Worm (Caenorhabditis elegans): ENCODE data around the gene fut-6.
A peak's percentile ranks its signal among the peaks of the same experiment; 100 is the strongest.

fut-6 gene

DNA sequence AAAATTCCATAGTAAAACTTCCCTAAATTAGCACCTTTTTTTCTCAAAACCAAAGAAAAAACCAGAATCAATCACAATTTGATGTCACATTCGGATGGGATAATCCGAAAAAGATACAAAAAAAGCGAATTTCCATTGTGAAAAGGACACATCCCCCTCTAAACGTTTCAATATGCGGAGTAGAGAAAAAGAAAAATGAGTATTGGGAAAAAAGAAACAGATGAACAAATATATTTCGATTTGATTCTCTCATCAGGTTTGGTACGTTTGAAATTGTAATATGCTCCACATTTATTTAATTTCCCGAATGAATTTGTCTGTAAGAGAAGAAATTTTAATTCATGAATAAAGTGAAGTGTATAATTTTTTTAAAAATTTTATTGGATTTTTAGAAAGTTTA, 2.5 kb upstream of the fut-6 start:
- TF ChIP-seq lin-13 (GFP tag; optimal IDR thresholded peaks at IDR 0.05) (no peak), nhr-25 (tag; optimal IDR thresholded peaks at IDR 0.05) (no peak), ztf-4 (tag; optimal IDR thresholded peaks at IDR 0.05) (no peak), nhr-77 (tag; optimal IDR thresholded peaks at IDR 0.05) (no peak)

- TF ChIP-seq ztf-1 (GFP tag; conservative IDR thresholded peaks at IDR 0.05): no peak
- TF ChIP-seq fos-1 (tag; optimal IDR thresholded peaks at IDR 0.05): peak; percentile 49
Observed at ce11 chrII:4657370-4657769, 1.6 kb upstream of the fut-6 start.

ce11 chrII:4650072-4650471, 5.7 kb downstream of the fut-6 start:
- TF ChIP-seq ztf-1 (GFP tag; conservative IDR thresholded peaks at IDR 0.05): no peak
- no peak for TF ChIP-seq fos-1 (tag; optimal IDR thresholded peaks at IDR 0.05)
- TF ChIP-seq nhr-237 (tag; optimal IDR thresholded peaks at IDR 0.05): no peak
- TF ChIP-seq ama-1 (optimal IDR thresholded peaks at IDR 0.05): no peak
- no peak for TF ChIP-seq ztf-4 (tag; optimal IDR thresholded peaks at IDR 0.05)
- TF ChIP-seq lin-39 (tag; optimal IDR thresholded peaks at IDR 0.05): no peak
- TF ChIP-seq nhr-129 (tag; optimal IDR thresholded peaks at IDR 0.05): no peak
- TF ChIP-seq elt-3 (tag; optimal IDR thresholded peaks at IDR 0.05): no peak
- TF ChIP-seq ZK546.5 (tag; optimal IDR thresholded peaks at IDR 0.05): no peak
- TF ChIP-seq sem-4 (tag; optimal IDR thresholded peaks at IDR 0.05): no peak
- TF ChIP-seq nhr-10 (tag; optimal IDR thresholded peaks at IDR 0.05): no peak
- TF ChIP-seq nhr-12 (tag; optimal IDR thresholded peaks at IDR 0.05): no peak
- no peak for TF ChIP-seq nhr-21 (tag; optimal IDR thresholded peaks at IDR 0.05)
- TF ChIP-seq ceh-16 (tag; optimal IDR thresholded peaks at IDR 0.05): no peak
- no peak for TF ChIP-seq peb-1 (tag; optimal IDR thresholded peaks at IDR 0.05)
- TF ChIP-seq mab-5 (tag; optimal IDR thresholded peaks at IDR 0.05): no peak
- no peak for TF ChIP-seq unc-55 (GFP tag; optimal IDR thresholded peaks at IDR 0.05)
- TF ChIP-seq unc-62 (GFP tag; optimal IDR thresholded peaks at IDR 0.05): no peak
- TF ChIP-seq nhr-25 (tag; optimal IDR thresholded peaks at IDR 0.05): no peak
- TF ChIP-seq skn-1 (tag; optimal IDR thresholded peaks at IDR 0.05): no peak

DNA sequence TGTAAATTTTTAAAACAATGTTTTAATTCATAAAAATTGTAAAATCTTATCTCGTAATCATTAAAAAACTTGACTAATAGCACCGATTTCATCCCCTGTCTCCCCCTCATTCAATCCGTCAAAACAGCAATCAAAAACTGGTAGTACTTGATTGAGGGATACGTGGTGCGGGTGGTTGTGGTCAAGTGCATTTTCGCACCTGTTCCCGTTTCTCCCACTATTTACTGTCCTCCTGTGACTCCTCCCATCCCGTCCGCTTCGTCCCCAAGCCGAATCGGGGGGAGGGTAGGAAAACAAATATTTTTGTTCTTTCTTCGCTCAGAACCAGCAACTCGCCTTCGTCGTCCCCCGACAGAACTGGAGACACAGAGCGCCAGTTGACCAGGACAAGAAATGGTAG, 6.9 kb downstream of the fut-6 start, which contains the start of gene lgc-27:
lgc-27 (plus strand) TSS at position 301 of the 400 bp plus-strand sequence.
- no peak for TF ChIP-seq F13H6.1 (tag; optimal IDR thresholded peaks at IDR 0.05)
- no peak for TF ChIP-seq ztf-1 (GFP tag; conservative IDR thresholded peaks at IDR 0.05)
- no peak for TF ChIP-seq lin-13 (GFP tag; optimal IDR thresholded peaks at IDR 0.05)
- no peak for TF ChIP-seq lin-11 (tag; optimal IDR thresholded peaks at IDR 0.05)
- no peak for TF ChIP-seq sma-9 (GFP tag; optimal IDR thresholded peaks at IDR 0.05)
- TF ChIP-seq sma-9 (tag; optimal IDR thresholded peaks at IDR 0.05): no peak
- no peak for TF ChIP-seq ztf-4 (tag; optimal IDR thresholded peaks at IDR 0.05)
- no peak for TF ChIP-seq sem-4 (tag; optimal IDR thresholded peaks at IDR 0.05)
- no peak for TF ChIP-seq mbf-1 (tag; optimal IDR thresholded peaks at IDR 0.05)

ce11 chrII:4640748-4641147, 15.0 kb downstream of the fut-6 start:
- TF ChIP-seq ztf-4 (tag; optimal IDR thresholded peaks at IDR 0.05) (no peak), C34F6.9 (tag; optimal IDR thresholded peaks at IDR 0.05) (peak; percentile 37), unc-55 (GFP tag; optimal IDR thresholded peaks at IDR 0.05) (peak; percentile 47)

ce11 chrII:4638891-4639290, 16.8 kb downstream of the fut-6 start:
- TF ChIP-seq mbf-1 (tag; optimal IDR thresholded peaks at IDR 0.05) (no peak), nhr-129 (tag; optimal IDR thresholded peaks at IDR 0.05) (no peak), skn-1 (tag; optimal IDR thresholded peaks at IDR 0.05) (no peak), ceh-82 (tag; optimal IDR thresholded peaks at IDR 0.05) (no peak)

ce11 chrII:4638241-4638640, 17.5 kb downstream of the fut-6 start, which contains the start of gene che-10:
che-10 (minus strand) TSS chrII:4638341.
- no peak for TF ChIP-seq unc-39 (tag; optimal IDR thresholded peaks at IDR 0.05)

DNA sequence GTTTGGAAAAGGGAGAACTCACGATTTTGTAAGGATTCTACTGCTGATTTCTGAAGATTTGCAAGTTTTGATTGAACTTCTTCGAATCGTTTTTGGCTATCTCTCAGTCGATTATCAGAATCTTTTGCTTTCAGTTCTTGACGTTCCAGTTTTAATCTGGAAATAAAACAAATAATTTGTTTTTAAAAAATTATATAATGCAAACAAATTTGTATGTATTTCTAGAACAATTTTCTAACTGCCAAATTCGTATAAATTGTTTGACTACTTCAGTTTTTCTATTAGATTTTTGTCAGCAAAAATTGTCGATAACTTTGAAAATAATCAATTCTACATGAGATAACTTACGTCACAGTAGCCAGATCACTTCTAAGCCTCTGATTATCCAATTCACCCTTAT, 24.3 kb downstream of the fut-6 start:
- TF ChIP-seq C34F6.9 (tag; optimal IDR thresholded peaks at IDR 0.05): no peak
- TF ChIP-seq elt-1 (tag; optimal IDR thresholded peaks at IDR 0.05): no peak
- no peak for TF ChIP-seq elt-3 (tag; optimal IDR thresholded peaks at IDR 0.05)
- TF ChIP-seq egl-27 (tag; optimal IDR thresholded peaks at IDR 0.05): no peak
- TF ChIP-seq ama-1 (optimal IDR thresholded peaks at IDR 0.05): no peak
- no peak for TF ChIP-seq Y55F3AM.14 (GFP tag; optimal IDR thresholded peaks at IDR 0.05)
- TF ChIP-seq nhr-12 (tag; optimal IDR thresholded peaks at IDR 0.05): no peak
- no peak for TF ChIP-seq ZK546.5 (tag; optimal IDR thresholded peaks at IDR 0.05)
- TF ChIP-seq nhr-6 (tag; optimal IDR thresholded peaks at IDR 0.05): no peak
- TF ChIP-seq unc-62 (GFP tag; optimal IDR thresholded peaks at IDR 0.05): no peak
- no peak for TF ChIP-seq mab-5 (tag; optimal IDR thresholded peaks at IDR 0.05)
- no peak for TF ChIP-seq lin-13 (GFP tag; optimal IDR thresholded peaks at IDR 0.05)
- no peak for TF ChIP-seq lin-39 (tag; optimal IDR thresholded peaks at IDR 0.05)
- no peak for TF ChIP-seq nhr-11 (tag; optimal IDR thresholded peaks at IDR 0.05)
- no peak for TF ChIP-seq nhr-237 (tag; optimal IDR thresholded peaks at IDR 0.05)
- TF ChIP-seq nhr-23 (tag; optimal IDR thresholded peaks at IDR 0.05): no peak
